Worm (Caenorhabditis elegans) whole organism, late embryonic: ENCODE results near the gene rbr-2.
"Not testable (repeated sequence)": the region's sequence is repeated elsewhere in the genome, so short reads cannot be mapped to it uniquely, and the experiment has no call there.

Source experiments
- C38D4.7 ChIP-seq: fragments of 200-800 bp; sonication (Bioruptor generic); optimal IDR thresholded peaks from 2 replicates; lab custom pipeline; 2018; ENCODE audit warnings: mild to moderate bottlenecking, missing genetic modification characterization, moderate library complexity, missing compliant biosample characterization
- K09A11.1 ChIP-seq: sonication (generic microtip); optimal IDR thresholded peaks from 2 replicates; lab custom pipeline; 2017; ENCODE audit warnings: antibody characterized with exemption, mild to moderate bottlenecking, missing genetic modification characterization, missing compliant biosample characterization; ENCODE audit not compliant: insufficient read depth
- Y22D7AL.16 ChIP-seq: sonication (generic microtip); optimal IDR thresholded peaks from 2 replicates; lab custom pipeline; 2016; ENCODE audit warnings: missing genetic modification characterization, missing compliant biosample characterization
- ama-1 ChIP-seq: fragments of 150-350 bp; optimal IDR thresholded peaks from 2 replicates; lab custom pipeline; 2014
- ceh-18 ChIP-seq: sonication (generic microtip); optimal IDR thresholded peaks from 2 replicates; lab custom pipeline; 2016; ENCODE audit warnings: missing genetic modification characterization, missing compliant biosample characterization
- ceh-2 ChIP-seq: sonication (generic microtip); optimal IDR thresholded peaks from 2 replicates; lab custom pipeline; 2016; ENCODE audit warnings: missing genotype, missing genetic modification characterization, missing compliant biosample characterization
- ceh-22 ChIP-seq: sonication (generic microtip); optimal IDR thresholded peaks from 2 replicates; lab custom pipeline; 2017; ENCODE audit warnings: missing biosample characterization, missing genetic modification characterization
- ceh-30 ChIP-seq: fragments of 150-350 bp; optimal IDR thresholded peaks from 2 replicates; lab custom pipeline; 2014; ENCODE audit warnings: missing biosample characterization, missing genetic modification characterization
- ceh-48 ChIP-seq: sonication (generic microtip); optimal IDR thresholded peaks from 2 replicates; lab custom pipeline; 2016; ENCODE audit warnings: missing genetic modification characterization, inconsistent platforms, missing compliant biosample characterization
- che-1 ChIP-seq: sonication (generic microtip); optimal IDR thresholded peaks from 2 replicates; lab custom pipeline; 2016; ENCODE audit warnings: mild to moderate bottlenecking, missing genetic modification characterization, missing compliant biosample characterization
- dmd-4 ChIP-seq: sonication (generic microtip); optimal IDR thresholded peaks from 2 replicates; lab custom pipeline; 2016; ENCODE audit warnings: borderline replicate concordance, missing genetic modification characterization, missing compliant biosample characterization
- dve-1 ChIP-seq: sonication (generic microtip); optimal IDR thresholded peaks from 2 replicates; lab custom pipeline; 2017; ENCODE audit warnings: antibody characterized with exemption, mild to moderate bottlenecking, missing genetic modification characterization, missing compliant biosample characterization
- elt-2 ChIP-seq: sonication (generic microtip); optimal IDR thresholded peaks from 2 replicates; lab custom pipeline; 2016; ENCODE audit warnings: missing genetic modification reagents, missing genetic modification characterization, missing compliant biosample characterization
- eyg-1 ChIP-seq: sonication (generic microtip); optimal IDR thresholded peaks from 2 replicates; lab custom pipeline; 2016; ENCODE audit warnings: missing genotype, missing genetic modification characterization, missing compliant biosample characterization
- fax-1 ChIP-seq: sonication (generic microtip); optimal IDR thresholded peaks from 2 replicates; lab custom pipeline; 2016; ENCODE audit warnings: missing genotype, missing genetic modification characterization, missing compliant biosample characterization
- fkh-6 ChIP-seq: sonication (generic microtip); optimal IDR thresholded peaks from 2 replicates; lab custom pipeline; 2016; ENCODE audit warnings: missing genetic modification characterization, missing compliant biosample characterization
- hlh-15 ChIP-seq: sonication (generic microtip); optimal IDR thresholded peaks from 2 replicates; lab custom pipeline; 2016; ENCODE audit warnings: missing genetic modification characterization, missing compliant biosample characterization
- hlh-6 ChIP-seq: sonication (generic microtip); optimal IDR thresholded peaks from 2 replicates; lab custom pipeline; 2016; ENCODE audit warnings: missing genotype, missing genetic modification characterization, missing compliant biosample characterization
- hlh-8 ChIP-seq: sonication (generic microtip); optimal IDR thresholded peaks from 2 replicates; lab custom pipeline; 2016; ENCODE audit warnings: missing genotype, missing genetic modification characterization, missing compliant biosample characterization
- lin-11 ChIP-seq: fragments of 200-800 bp; sonication (Bioruptor generic); optimal IDR thresholded peaks from 2 replicates; lab custom pipeline; 2018; ENCODE audit warnings: mild to moderate bottlenecking, missing genetic modification characterization, missing compliant biosample characterization
- madf-2 ChIP-seq: sonication (generic microtip); optimal IDR thresholded peaks from 2 replicates; lab custom pipeline; 2017; ENCODE audit warnings: missing genetic modification characterization, missing compliant biosample characterization
- nhr-11 ChIP-seq: fragments of 150-350 bp; optimal IDR thresholded peaks from 2 replicates; lab custom pipeline; 2014; ENCODE audit warnings: missing biosample characterization, missing genetic modification characterization
- odd-2 ChIP-seq: sonication (generic microtip); optimal IDR thresholded peaks from 2 replicates; lab custom pipeline; 2017; ENCODE audit warnings: antibody characterized with exemption, mild to moderate bottlenecking, missing genetic modification characterization, missing compliant biosample characterization
- pag-3 ChIP-seq: sonication (generic microtip); optimal IDR thresholded peaks from 2 replicates; lab custom pipeline; 2016; ENCODE audit warnings: missing compliant biosample characterization, missing genetic modification characterization, borderline replicate concordance
- pat-9 ChIP-seq: fragments of 200-800 bp; sonication (Bioruptor generic); optimal IDR thresholded peaks from 2 replicates; lab custom pipeline; 2018; ENCODE audit warnings: mild to moderate bottlenecking, missing genetic modification characterization, moderate library complexity, missing compliant biosample characterization
- pqm-1 ChIP-seq: sonication (generic microtip); optimal IDR thresholded peaks from 2 replicates; lab custom pipeline; 2016; ENCODE audit warnings: missing genetic modification characterization, missing compliant biosample characterization
- pros-1 ChIP-seq: fragments of 150-350 bp; optimal IDR thresholded peaks from 2 replicates; lab custom pipeline; 2014; ENCODE audit warnings: missing biosample characterization, missing genetic modification reagents, missing genetic modification characterization
- tbx-2 ChIP-seq: sonication (generic microtip); optimal IDR thresholded peaks from 2 replicates; lab custom pipeline; 2016; ENCODE audit warnings: missing genetic modification characterization, missing compliant biosample characterization
- tbx-7 ChIP-seq: sonication (generic microtip); optimal IDR thresholded peaks from 2 replicates; lab custom pipeline; 2016; ENCODE audit warnings: missing genotype, missing genetic modification characterization, missing compliant biosample characterization
- unc-55 ChIP-seq: sonication (generic microtip); optimal IDR thresholded peaks from 2 replicates; lab custom pipeline; 2017; ENCODE audit warnings: missing biosample characterization, missing genetic modification reagents, missing genetic modification characterization
- unc-86 ChIP-seq: sonication (generic microtip); optimal IDR thresholded peaks from 2 replicates; lab custom pipeline; 2016; ENCODE audit warnings: missing genetic modification characterization, missing compliant biosample characterization
- zip-5 ChIP-seq: sonication (generic microtip); optimal IDR thresholded peaks from 2 replicates; lab custom pipeline; 2016; ENCODE audit warnings: missing genetic modification characterization, missing compliant biosample characterization

rbr-2 gene

ce11 chrIV:10949510-10949909, 29.6 kb downstream of the rbr-2 start, which contains the start of gene nsph-3.1:
Gene nsph-3.1 (plus strand): TSS chrIV:10949810.
- no peak for TF ChIP-seq pat-9
- TF ChIP-seq nhr-11 (tag; lab: Kevin White, UChicago): no peak
- TF ChIP-seq pqm-1 (tag; lab: Kevin White, UChicago): no peak
- TF ChIP-seq hlh-15 (tag; lab: Kevin White, UChicago): no peak
- no peak for TF ChIP-seq ceh-18 (tag; lab: Kevin White, UChicago)
- no peak for TF ChIP-seq C38D4.7 (GFP tag; lab: Kevin White, UChicago)
- TF ChIP-seq elt-2 (tag; lab: Kevin White, UChicago): no peak
- TF ChIP-seq ceh-30 (tag; lab: Kevin White, UChicago): no peak
- no peak for TF ChIP-seq hlh-6
- no peak for TF ChIP-seq unc-55
- no peak for TF ChIP-seq unc-86 (tag; lab: Kevin White, UChicago)
- no peak for TF ChIP-seq zip-5 (tag; lab: Kevin White, UChicago)
- no peak for TF ChIP-seq dve-1 (tag; lab: Kevin White, UChicago)
- TF ChIP-seq eyg-1: no peak
- no peak for TF ChIP-seq dmd-4 (tag; lab: Kevin White, UChicago)
- no peak for TF ChIP-seq pros-1 (tag; lab: Kevin White, UChicago)
- no peak for TF ChIP-seq ceh-22 (tag; lab: Kevin White, UChicago)
- TF ChIP-seq che-1 (tag; lab: Kevin White, UChicago): no peak
- no peak for TF ChIP-seq tbx-7 (tag; lab: Kevin White, UChicago)
- no peak for TF ChIP-seq madf-2
- TF ChIP-seq, all 69 proteins: peak for 0

- TF ChIP-seq hlh-8 (tag; lab: Kevin White, UChicago) (no peak), ceh-48 (tag; lab: Kevin White, UChicago) (no peak), ceh-2 (tag; lab: Kevin White, UChicago) (no peak)
Observed at ce11 chrIV:10950363-10951214, 30.7 kb downstream of the rbr-2 start.

ce11 chrIV:10951997-10952396, 32.1 kb downstream of the rbr-2 start, which contains the start of gene Y69E1A.3:
Gene Y69E1A.3 (plus strand): TSS chrIV:10952297.
- no peak for TF ChIP-seq Y22D7AL.16 (tag; lab: Kevin White, UChicago)
- TF ChIP-seq fax-1 (tag; lab: Kevin White, UChicago): no peak
- no peak for TF ChIP-seq pqm-1 (tag; lab: Kevin White, UChicago)
- no peak for TF ChIP-seq K09A11.1 (tag; lab: Kevin White, UChicago)
- no peak for TF ChIP-seq fkh-6
- no peak for TF ChIP-seq pat-9
- TF ChIP-seq pag-3 (tag; lab: Kevin White, UChicago): no peak

ce11 chrIV:10954955-10955354, 35.1 kb downstream of the rbr-2 start, which contains the start of gene Y69E1A.4:
Gene Y69E1A.4 (plus strand): TSS chrIV:10955255.
- not testable (repeated sequence) for TF ChIP-seq ama-1 (lab: Kevin White, UChicago); unc-86 (tag; lab: Kevin White, UChicago); odd-2

ce11 chrIV:10957583-10958229, 37.8 kb downstream of the rbr-2 start, which contains the start of gene Y69E1A.5:
Gene Y69E1A.5 (minus strand): TSS chrIV:10957655.
- TF ChIP-seq tbx-2 (tag; lab: Kevin White, UChicago) (peak; percentile 22), lin-11 (tag; lab: Kevin White, UChicago) (no peak), C38D4.7 (GFP tag; lab: Kevin White, UChicago) (no peak), unc-55 (peak; percentile 14)
